Fruit fly (Drosophila melanogaster): ENCODE results near the gene rtp.

DNA sequence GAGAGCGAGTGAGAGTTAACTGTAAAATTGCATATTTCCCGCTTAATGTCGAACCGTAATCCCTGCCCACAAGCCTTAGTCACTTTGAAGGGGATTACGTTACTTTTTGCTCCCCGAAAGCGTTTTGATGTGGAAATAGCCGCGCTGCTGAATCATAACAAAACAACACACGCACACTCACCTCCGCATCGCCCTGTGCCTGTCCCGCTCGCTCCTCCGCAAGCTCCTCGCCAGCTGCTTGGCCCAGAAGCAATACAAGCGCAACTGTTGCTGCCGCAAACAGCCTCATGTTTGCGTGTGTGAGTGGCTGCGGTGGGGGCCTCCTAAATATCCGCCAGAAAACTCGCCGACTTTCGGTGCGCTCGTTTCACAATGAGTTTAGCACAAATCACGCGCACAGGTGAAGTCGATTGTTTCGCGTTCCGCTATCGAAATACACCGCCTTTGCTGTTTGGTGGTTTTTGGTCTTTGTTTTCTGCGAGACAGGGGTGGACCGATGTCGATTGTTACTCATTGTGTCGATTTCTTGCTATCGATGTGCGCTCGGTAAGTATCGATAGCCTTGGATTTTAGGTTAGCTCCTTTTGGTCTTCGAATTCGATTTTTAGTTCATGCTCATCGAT lies 14.2 kb upstream of the rtp start, which contains the start of gene CtsF:
- no peak for TF ChIP-seq h (optimal IDR thresholded peaks at IDR 0.05)
- no peak for TF ChIP-seq Myc (optimal IDR thresholded peaks at IDR 0.05)
- no peak for TF ChIP-seq psq (optimal IDR thresholded peaks at IDR 0.05)
- no peak for TF ChIP-seq insv (optimal IDR thresholded peaks at IDR 0.05)
- no peak for TF ChIP-seq ttk (optimal IDR thresholded peaks at IDR 0.05)
- no peak for TF ChIP-seq Sin3A (optimal IDR thresholded peaks at IDR 0.05)
